Worm (Caenorhabditis elegans) whole organism, young adult: Measurements from ENCODE around the gene ztf-29.

Experiments
- B0336.3 ChIP-seq: fragments of 200-800 bp; sonication (Bioruptor generic); IDR thresholded peaks from 2 replicates; pipeline ENCODE4 v1.3.6; 2022; ENCODE audit warnings: missing genetic modification characterization, missing compliant biosample characterization
- K11D2.4 ChIP-seq: fragments of 200-800 bp; sonication (Bioruptor generic); IDR thresholded peaks from 2 replicates; pipeline ENCODE4 v1.3.6; 2022; ENCODE audit warnings: missing genetic modification reagents, missing genetic modification characterization, missing compliant biosample characterization
- K12H6.12 ChIP-seq: fragments of 200-800 bp; sonication (Bioruptor generic); optimal IDR thresholded peaks from 2 replicates; lab custom pipeline; 2018; ENCODE audit warnings: mild to moderate bottlenecking, missing genetic modification characterization, missing compliant biosample characterization
- T07F8.4 ChIP-seq: sonication (generic microtip); optimal IDR thresholded peaks from 2 replicates; lab custom pipeline; 2016; ENCODE audit warnings: mild to moderate bottlenecking, missing genetic modification characterization, moderate library complexity, missing compliant biosample characterization
- Y95B8A.8 ChIP-seq: fragments of 200-800 bp; sonication (Bioruptor generic); IDR thresholded peaks from 2 replicates; pipeline ENCODE4 v1.3.6; 2022; ENCODE audit warnings: missing genetic modification reagents, missing genetic modification characterization, missing compliant biosample characterization
- ceh-100 ChIP-seq: fragments of 200-800 bp; sonication (Bioruptor generic); IDR thresholded peaks from 2 replicates; pipeline ENCODE4 v1.3.6; 2022; ENCODE audit warnings: missing genetic modification reagents, missing genetic modification characterization, missing compliant biosample characterization
- ceh-58 ChIP-seq: fragments of 200-800 bp; sonication (Bioruptor generic); IDR thresholded peaks from 2 replicates; pipeline ENCODE4 v1.3.6; 2022; ENCODE audit warnings: missing genetic modification characterization, missing compliant biosample characterization
- chd-7 ChIP-seq: sonication (generic microtip); optimal IDR thresholded peaks from 2 replicates; lab custom pipeline; 2016; ENCODE audit warnings: mild to moderate bottlenecking, missing genetic modification characterization, moderate library complexity, missing compliant biosample characterization
- dpl-1 ChIP-seq: fragments of 150-350 bp; optimal IDR thresholded peaks from 2 replicates; lab custom pipeline; 2014; ENCODE audit warnings: missing biosample characterization, missing genetic modification reagents, missing genetic modification characterization
- efl-1 ChIP-seq: fragments of 150-350 bp; optimal IDR thresholded peaks from 2 replicates; lab custom pipeline; 2014; ENCODE audit warnings: missing biosample characterization, missing genetic modification reagents, missing genetic modification characterization
- ets-4 ChIP-seq: fragments of 200-800 bp; sonication (Bioruptor generic); optimal IDR thresholded peaks from 2 replicates; lab custom pipeline; 2018; ENCODE audit warnings: mild to moderate bottlenecking, missing genetic modification characterization, missing compliant biosample characterization
- hmg-20 ChIP-seq: fragments of 200-800 bp; sonication (Bioruptor generic); IDR thresholded peaks from 2 replicates; pipeline ENCODE4 v1.3.6; 2022; ENCODE audit warnings: missing genetic modification reagents, missing genetic modification characterization, missing compliant biosample characterization
- hrde-1 ChIP-seq: sonication (generic microtip); optimal IDR thresholded peaks from 2 replicates; lab custom pipeline; 2016; ENCODE audit warnings: missing genetic modification characterization, mild to moderate bottlenecking, missing compliant biosample characterization, moderate library complexity, missing genotype, missing genetic modification reagents, borderline replicate concordance
- lin-54 ChIP-seq: fragments of 200-800 bp; sonication (Bioruptor generic); optimal IDR thresholded peaks from 2 replicates; lab custom pipeline; 2018; ENCODE audit warnings: mild to moderate bottlenecking, missing genetic modification characterization, missing compliant biosample characterization
- madf-3 ChIP-seq: fragments of 200-800 bp; sonication (Bioruptor generic); IDR thresholded peaks from 2 replicates; pipeline ENCODE4 v1.3.6; 2022; ENCODE audit warnings: missing genetic modification reagents, missing genetic modification characterization, missing compliant biosample characterization
- madf-6 ChIP-seq: fragments of 200-800 bp; sonication (Bioruptor generic); IDR thresholded peaks from 2 replicates; pipeline ENCODE4 v1.3.6; 2022; ENCODE audit warnings: missing genetic modification reagents, missing genetic modification characterization, missing compliant biosample characterization
- mcd-1 ChIP-seq: fragments of 200-800 bp; sonication (Bioruptor generic); IDR thresholded peaks from 2 replicates; pipeline ENCODE4 v1.3.6; 2022; ENCODE audit warnings: missing genetic modification reagents, missing genetic modification characterization, missing compliant biosample characterization
- mxl-1 ChIP-seq: sonication (generic microtip); optimal IDR thresholded peaks from 2 replicates; lab custom pipeline; 2016; ENCODE audit warnings: missing genetic modification characterization, missing compliant biosample characterization
- nfyb-1 ChIP-seq: fragments of 200-800 bp; sonication (Bioruptor generic); IDR thresholded peaks from 2 replicates; pipeline ENCODE4 v1.3.6; 2022; ENCODE audit warnings: missing genetic modification reagents, missing genetic modification characterization, missing compliant biosample characterization
- nhr-179 ChIP-seq: sonication (generic microtip); optimal IDR thresholded peaks from 2 replicates; lab custom pipeline; 2016; ENCODE audit warnings: mild to moderate bottlenecking, missing genetic modification characterization, missing compliant biosample characterization
- nhr-80 ChIP-seq: sonication (generic microtip); optimal IDR thresholded peaks from 2 replicates; lab custom pipeline; 2016; ENCODE audit warnings: missing genetic modification characterization, missing compliant biosample characterization
- pha-4 ChIP-seq: fragments of 150-350 bp; sonication (generic microtip); optimal IDR thresholded peaks from 2 replicates; lab custom pipeline; 2014; ENCODE audit warnings: missing biosample characterization, missing genetic modification reagents, missing genetic modification characterization
- rcor-1 ChIP-seq: fragments of 200-800 bp; sonication (Bioruptor generic); IDR thresholded peaks from 2 replicates; pipeline ENCODE4 v1.3.6; 2022; ENCODE audit warnings: missing genetic modification reagents, missing genetic modification characterization, missing compliant biosample characterization
- rec-8 ChIP-seq, 2 experiments: sonication (generic microtip); optimal IDR thresholded peaks; 2 replicates each; lab custom pipeline; 2016; ENCODE audit warnings: mild to moderate bottlenecking in 2 of 2, missing genetic modification characterization in 2 of 2, missing genetic modification reagents in 2 of 2, missing genotype in 2 of 2, missing biosample characterization in 1 of 2, missing compliant biosample characterization in 1 of 2, moderate library complexity in 1 of 2
- rpc-1 ChIP-seq, 2 experiments: fragments of 150-350 bp in 1 of 2; sonication (generic microtip) in 1 of 2; optimal IDR thresholded peaks; 2 replicates each; lab custom pipeline; 2014 to 2018; ENCODE audit warnings: missing biosample characterization in 1 of 2, missing genetic modification characterization in 1 of 2, missing genetic modification reagents in 1 of 2, missing genotype in 1 of 2
- sea-2 ChIP-seq: fragments of 200-800 bp; sonication (Bioruptor generic); IDR thresholded peaks from 2 replicates; pipeline ENCODE4 v1.3.6; 2022; ENCODE audit warnings: missing genetic modification characterization, missing compliant biosample characterization
- snpc-1.1 ChIP-seq: sonication (generic microtip); optimal IDR thresholded peaks from 2 replicates; lab custom pipeline; 2017; ENCODE audit warnings: missing genetic modification characterization, mild to moderate bottlenecking, missing compliant biosample characterization, antibody characterized with exemption, moderate library complexity, missing genotype, missing genetic modification reagents; ENCODE audit not compliant: insufficient read depth
- snpc-1.3 ChIP-seq: sonication (generic microtip); optimal IDR thresholded peaks from 2 replicates; lab custom pipeline; 2017; ENCODE audit warnings: missing genetic modification characterization, mild to moderate bottlenecking, missing compliant biosample characterization, antibody characterized with exemption, moderate library complexity, missing genotype, missing genetic modification reagents; ENCODE audit not compliant: insufficient read depth
- snpc-4 ChIP-seq, 5 experiments: fragments of 150-350 bp in 1 of 5; sonication (generic microtip) in 4 of 5; optimal IDR thresholded peaks; 2 replicates each; lab custom pipeline; 2014 to 2018; ENCODE audit warnings: missing genetic modification characterization in 5 of 5, missing biosample characterization in 3 of 5, antibody characterized with exemption in 2 of 5, mild to moderate bottlenecking in 2 of 5, missing compliant biosample characterization in 2 of 5, missing genotype in 2 of 5, moderate library complexity in 2 of 5, missing genetic modification reagents in 1 of 5
- tbx-9 ChIP-seq: sonication (generic microtip); optimal IDR thresholded peaks from 2 replicates; lab custom pipeline; 2016; ENCODE audit warnings: borderline replicate concordance, missing genetic modification characterization, inconsistent platforms, missing compliant biosample characterization
- unc-62 ChIP-seq: fragments of 150-350 bp; optimal IDR thresholded peaks from 2 replicates; lab custom pipeline; 2014; ENCODE audit warnings: missing biosample characterization, missing genetic modification reagents, missing genetic modification characterization
- xnd-1 ChIP-seq: sonication (generic microtip); optimal IDR thresholded peaks from 2 replicates; lab custom pipeline; 2016; ENCODE audit warnings: missing genotype, missing genetic modification reagents, missing genetic modification characterization, missing compliant biosample characterization
- zfh-2 ChIP-seq: fragments of 200-800 bp; sonication (Bioruptor generic); conservative IDR thresholded peaks from 2 replicates; pipeline ENCODE4 v1.3.6; 2022; ENCODE audit warnings: missing genetic modification reagents, missing genetic modification characterization, missing compliant biosample characterization

Gene ztf-29

DNA sequence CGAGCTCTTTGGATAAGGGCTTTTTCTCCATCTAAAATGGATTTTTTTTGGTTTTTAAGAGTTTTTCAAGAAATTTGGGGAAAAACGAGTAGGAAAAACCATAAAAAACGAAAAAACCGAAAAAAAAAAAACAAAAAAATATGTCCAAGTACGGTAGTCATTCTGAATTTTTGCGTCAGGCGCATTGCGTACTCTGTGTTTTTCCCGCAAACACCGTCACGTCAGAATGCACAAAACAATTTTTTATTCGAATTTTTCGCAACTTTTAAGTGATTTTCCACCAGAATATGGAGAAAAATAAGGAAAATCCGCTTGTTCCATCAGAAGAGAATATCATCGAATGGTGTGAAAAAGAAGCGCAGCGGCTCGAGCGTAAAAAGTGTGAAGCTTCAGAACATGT lies 20.4 kb downstream of the ztf-29 start, which contains the start of the genes Y66D12A.6 and ceh-92 (continued):
- peak; percentile 64 for TF ChIP-seq madf-6 (GFP tag; lab: Robert Waterston, UW)
- TF ChIP-seq unc-62 (GFP tag; lab: Kevin White, UChicago), result no peak
- TF ChIP-seq nhr-80, result no peak
- peak; percentile 25 for TF ChIP-seq dpl-1 (GFP tag; lab: Kevin White, UChicago)
- TF ChIP-seq snpc-1.1, result peak; percentile 0
- peak; percentile 56 for TF ChIP-seq lin-54 (GFP tag; lab: Kevin White, UChicago)
- peak; percentile 50 for TF ChIP-seq efl-1 (GFP tag; lab: Kevin White, UChicago)
- peak; percentile 37 for TF ChIP-seq snpc-1.3

DNA sequence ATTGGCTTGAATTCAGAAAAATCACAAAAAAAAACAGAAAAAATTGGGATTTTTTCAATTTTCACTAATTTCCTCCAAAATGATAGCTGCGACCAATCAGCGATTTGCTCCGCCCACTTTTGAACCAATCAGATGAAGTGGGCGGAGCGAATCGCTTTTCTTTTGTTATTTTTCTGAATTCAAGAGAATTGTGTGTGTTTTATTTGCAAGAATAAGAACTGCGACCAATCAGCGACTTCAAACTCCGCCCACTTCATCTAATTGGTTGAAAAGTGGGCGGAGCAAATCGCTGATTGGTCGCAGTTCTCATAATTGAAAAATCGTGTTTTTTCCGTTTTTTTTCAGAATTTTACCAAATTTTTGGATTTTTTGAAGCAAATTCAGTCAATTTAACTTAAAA lies 21.6 kb downstream of the ztf-29 start:
- TF ChIP-seq nfyb-1 (peak; percentile 64; the same call in 1 of the 2 replicates), zfh-2 (GFP tag; lab: Robert Waterston, UW) (no peak)

DNA sequence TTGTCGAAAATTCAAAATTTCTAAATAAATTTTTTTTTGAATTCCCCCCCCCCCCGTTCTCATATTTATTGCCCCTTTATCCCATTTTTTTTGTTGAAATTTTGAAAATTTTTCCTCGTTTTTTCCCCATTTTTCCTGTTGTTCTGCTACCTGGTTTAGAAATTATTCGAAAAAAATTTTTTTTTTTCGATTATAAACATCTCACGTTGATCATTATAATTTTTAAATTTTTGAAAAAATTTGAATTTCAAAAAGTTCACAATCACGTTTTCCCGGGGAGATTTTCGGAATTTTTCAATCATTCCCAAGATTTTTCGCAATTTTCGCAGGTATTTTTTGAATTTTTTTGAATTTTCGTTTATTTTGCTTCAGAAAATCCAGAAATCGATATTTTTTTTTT lies 28.0 kb downstream of the ztf-29 start, which contains the start of gene Y66D12A.3:
Y66D12A.3 (plus strand) TSS at position 301 of the 400 bp plus-strand sequence.
- no peak for TF ChIP-seq chd-7 (tag; lab: Kevin White, UChicago)
- no peak for TF ChIP-seq hmg-20 (GFP tag; lab: Robert Waterston, UW)
- TF ChIP-seq madf-6 (GFP tag; lab: Robert Waterston, UW), result no peak
- TF ChIP-seq nhr-179, result no peak
- TF ChIP-seq ceh-58 (GFP tag; lab: Robert Waterston, UW), result no peak
- TF ChIP-seq xnd-1 (tag; lab: Kevin White, UChicago), result no peak
- no peak for TF ChIP-seq B0336.3
- no peak for TF ChIP-seq rcor-1
- TF ChIP-seq ets-4 (GFP tag; lab: Kevin White, UChicago), result no peak
- no peak for TF ChIP-seq K12H6.12 (tag; lab: Kevin White, UChicago)
- no peak for TF ChIP-seq nfyb-1
- TF ChIP-seq Y95B8A.8 (GFP tag; lab: Robert Waterston, UW), result no peak
- TF ChIP-seq sea-2 (GFP tag; lab: Robert Waterston, UW), result no peak
- TF ChIP-seq snpc-4 (GFP tag; optimal IDR thresholded peaks at IDR 0.05; lab: Kevin White, UChicago), result no peak
- no peak for TF ChIP-seq snpc-4 (tag; optimal IDR thresholded peaks at IDR 0.05; lab: Kevin White, UChicago)
- no peak for TF ChIP-seq T07F8.4
- TF ChIP-seq mxl-1 (tag; lab: Kevin White, UChicago), result no peak
- TF ChIP-seq K11D2.4 (GFP tag; lab: Robert Waterston, UW), result no peak
- no peak for TF ChIP-seq tbx-9 (tag; lab: Kevin White, UChicago)

DNA sequence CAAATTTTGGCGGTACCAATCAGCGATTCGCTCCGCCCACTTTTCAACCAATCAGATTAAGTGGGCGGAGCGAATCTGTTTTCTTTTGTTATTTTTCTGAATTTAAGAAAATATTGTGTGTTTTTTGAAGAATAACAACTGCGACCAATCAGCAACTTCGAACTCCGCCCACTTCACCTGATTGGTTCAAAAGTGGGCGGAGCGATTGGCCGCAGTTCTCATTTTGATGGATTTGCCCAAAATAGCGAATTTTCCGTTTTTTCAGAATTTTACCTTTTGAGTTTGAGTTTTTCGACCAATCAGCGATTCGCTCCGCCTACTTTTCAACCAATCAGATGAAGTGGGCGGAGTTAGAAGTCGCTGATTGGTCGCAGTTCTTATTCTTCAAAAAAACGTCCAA lies 28.4 kb downstream of the ztf-29 start:
- no peak for TF ChIP-seq pha-4 (tag; lab: Kevin White, UChicago)
- no peak for TF ChIP-seq madf-3
- TF ChIP-seq rec-8 (tag; optimal IDR thresholded peaks at IDR 0.05; lab: Kevin White, UChicago), result no peak
- no peak for TF ChIP-seq hrde-1

DNA sequence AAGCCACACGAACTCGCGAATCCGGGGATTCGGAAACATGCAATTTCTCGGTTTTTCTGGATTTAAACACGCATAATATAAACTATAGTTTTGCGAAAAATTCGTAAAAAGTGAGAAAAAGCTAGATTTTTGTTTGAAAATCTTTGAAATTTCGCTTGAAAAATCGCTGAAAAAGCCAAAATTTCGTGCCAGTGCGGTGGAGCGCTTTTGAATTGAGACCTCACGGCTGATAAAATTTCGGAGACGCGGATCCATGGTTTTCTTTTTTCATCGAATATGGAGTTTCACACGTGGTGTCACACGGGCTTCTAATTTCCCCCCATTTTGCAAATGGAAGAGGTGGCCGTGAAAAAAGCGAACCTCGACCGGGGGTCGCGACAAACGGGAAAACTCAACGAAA lies 29.3 kb downstream of the ztf-29 start:
- TF ChIP-seq rpc-1 (optimal IDR thresholded peaks at IDR 0.05; lab: Kevin White, UChicago), result no peak
- TF ChIP-seq rpc-1 (tag; optimal IDR thresholded peaks at IDR 0.05; lab: Kevin White, UChicago), result no peak
- peak; percentile 85 for TF ChIP-seq ceh-100 (GFP tag; lab: Robert Waterston, UW)
- TF ChIP-seq mcd-1 (GFP tag; lab: Robert Waterston, UW), result peak; percentile 72
